Fruit fly (Drosophila melanogaster): ENCODE data around the gene CG10013.
A peak's percentile ranks its signal among the peaks of the same experiment; 100 is the strongest.

CG10013 gene

dm6 chr3R:12350497-12350896, 27.2 kb downstream of the CG10013 start, which contains the start of gene CG10038:
TSS of gene CG10038 (minus strand) at chr3R:12350644.
- TF ChIP-seq HLH106 (tag; optimal IDR thresholded peaks at IDR 0.05) = peak; percentile 25
- TF ChIP-seq fru (GFP tag; optimal IDR thresholded peaks at IDR 0.05) = no peak
- TF ChIP-seq Rel (GFP tag; optimal IDR thresholded peaks at IDR 0.05) = no peak
- peak; percentile 99 for TF ChIP-seq Rel (tag; optimal IDR thresholded peaks at IDR 0.05)
- TF ChIP-seq Myc (optimal IDR thresholded peaks at IDR 0.05) = no peak
- no peak for TF ChIP-seq Mio (GFP tag; optimal IDR thresholded peaks at IDR 0.05)
- no peak for TF ChIP-seq Dif (GFP tag; optimal IDR thresholded peaks at IDR 0.05; ENCODE audit: partially characterized antibody)
- TF ChIP-seq GATAd (GFP tag; optimal IDR thresholded peaks at IDR 0.05) = peak; percentile 6
- no peak for TF ChIP-seq woc (GFP tag; optimal IDR thresholded peaks at IDR 0.05)
- TF ChIP-seq pan (optimal IDR thresholded peaks at IDR 0.05) = no peak
- TF ChIP-seq sage (GFP tag; optimal IDR thresholded peaks at IDR 0.05) = peak; percentile 40
- no peak for TF ChIP-seq psq (GFP tag; optimal IDR thresholded peaks at IDR 0.05)
- peak; percentile 42 for TF ChIP-seq rgr (GFP tag; optimal IDR thresholded peaks at IDR 0.05)
- TF ChIP-seq h (GFP tag; optimal IDR thresholded peaks at IDR 0.05) = peak; percentile 43
- TF ChIP-seq Hr83 (GFP tag; optimal IDR thresholded peaks at IDR 0.05; ENCODE audit: poor library complexity, severe bottlenecking) = peak; percentile 64
- TF ChIP-seq foxo (GFP tag; optimal IDR thresholded peaks at IDR 0.05) = peak in 1 of 2 experiments; percentile 54
- TF ChIP-seq Vsx2 (GFP tag; optimal IDR thresholded peaks at IDR 0.05; ENCODE audit: partially characterized antibody) = no peak

dm6 chr3R:12352003-12352402, 28.7 kb downstream of the CG10013 start, which contains the start of gene CG10041:
TSS of gene CG10041 (minus strand) at chr3R:12352103.
- no peak for TF ChIP-seq h (GFP tag; optimal IDR thresholded peaks at IDR 0.05)
- no peak for TF ChIP-seq dl (GFP tag; optimal IDR thresholded peaks at IDR 0.05; ENCODE audit: insufficient read depth in 1 of 2, partially characterized antibody in 2 of 2)
- no peak for TF ChIP-seq Myc (optimal IDR thresholded peaks at IDR 0.05)
- no peak for TF ChIP-seq Hr78 (GFP tag; optimal IDR thresholded peaks at IDR 0.05)
- no peak for TF ChIP-seq Dfd (GFP tag; optimal IDR thresholded peaks at IDR 0.05)
- TF ChIP-seq Rel (GFP tag; optimal IDR thresholded peaks at IDR 0.05) = no peak
- TF ChIP-seq Rel (tag; optimal IDR thresholded peaks at IDR 0.05) = no peak
- TF ChIP-seq dsf (GFP tag; optimal IDR thresholded peaks at IDR 0.05; ENCODE audit: borderline replicate concordance) = no peak
- TF ChIP-seq HLH106 (tag; optimal IDR thresholded peaks at IDR 0.05) = no peak
- TF ChIP-seq GATAd (GFP tag; optimal IDR thresholded peaks at IDR 0.05) = no peak
- no peak for TF ChIP-seq usp (GFP tag; optimal IDR thresholded peaks at IDR 0.05)

DNA sequence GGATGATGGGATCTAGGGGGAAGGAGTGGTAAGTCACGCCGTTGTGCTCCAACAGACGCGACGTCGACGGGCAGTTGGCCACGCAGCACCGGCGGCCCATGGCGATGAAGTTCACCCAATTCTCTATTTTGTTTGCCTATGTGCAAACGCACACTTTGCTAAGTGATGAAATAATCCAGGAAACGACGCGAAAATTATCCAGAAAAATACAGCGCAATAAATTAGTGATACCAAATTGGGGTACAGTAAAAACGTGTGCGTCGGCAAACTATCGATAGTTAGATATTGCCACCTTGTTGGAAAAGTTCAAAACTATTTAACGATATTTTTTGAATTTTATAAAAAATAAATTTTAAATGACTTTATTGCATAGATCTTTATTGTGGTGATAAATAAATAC, 32.7 kb downstream of the CG10013 start, which contains the start of gene MBD-R2:
TSS of gene MBD-R2 (minus strand) at position 222 of the 400 bp plus-strand sequence.
- peak; percentile 12 for TF ChIP-seq sage (GFP tag; optimal IDR thresholded peaks at IDR 0.05)
- no peak for TF ChIP-seq br (GFP tag; optimal IDR thresholded peaks at IDR 0.05)
- TF ChIP-seq GATAd (GFP tag; optimal IDR thresholded peaks at IDR 0.05) = no peak
- TF ChIP-seq Rel (GFP tag; optimal IDR thresholded peaks at IDR 0.05) = no peak
- TF ChIP-seq Rel (tag; optimal IDR thresholded peaks at IDR 0.05) = peak; percentile 22

DNA sequence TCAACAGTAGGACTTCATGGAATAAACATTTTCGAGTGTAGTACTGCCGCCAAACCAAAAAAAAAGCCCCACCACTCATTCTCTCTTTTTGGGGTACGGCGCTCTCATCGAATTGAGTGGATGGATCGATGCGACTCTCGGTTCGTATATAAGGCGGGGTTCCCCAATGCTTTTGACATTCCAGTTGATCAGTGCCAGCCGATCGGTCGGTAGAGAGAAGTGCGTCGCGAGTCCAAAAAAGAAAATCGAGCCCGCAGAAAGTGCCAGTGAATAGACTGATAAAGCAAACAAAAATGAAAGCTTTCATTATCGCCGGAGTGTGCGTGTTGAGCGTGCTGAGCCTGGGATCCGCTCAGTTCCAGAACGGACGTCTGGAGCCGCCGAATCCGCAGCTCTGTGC, 36.5 kb downstream of the CG10013 start, which contains the start of gene CG4115:
TSS of gene CG4115 (plus strand) at position 172 of the 400 bp plus-strand sequence.
- TF ChIP-seq Dif (GFP tag; optimal IDR thresholded peaks at IDR 0.05; ENCODE audit: partially characterized antibody) = peak; percentile 20
- TF ChIP-seq rgr (GFP tag; optimal IDR thresholded peaks at IDR 0.05) = no peak
- TF ChIP-seq Abd-B (GFP tag; optimal IDR thresholded peaks at IDR 0.05) = no peak
- TF ChIP-seq pan (optimal IDR thresholded peaks at IDR 0.05) = no peak
- TF ChIP-seq brk (GFP tag; optimal IDR thresholded peaks at IDR 0.05) = no peak
- no peak for TF ChIP-seq dmrt93B (GFP tag; optimal IDR thresholded peaks at IDR 0.05)
- no peak for TF ChIP-seq lola (GFP tag; optimal IDR thresholded peaks at IDR 0.05)
- TF ChIP-seq CG9705 (GFP tag; optimal IDR thresholded peaks at IDR 0.05) = no peak
- TF ChIP-seq Mio (GFP tag; optimal IDR thresholded peaks at IDR 0.05) = no peak
- TF ChIP-seq Rel (GFP tag; optimal IDR thresholded peaks at IDR 0.05) = no peak
- TF ChIP-seq Rel (tag; optimal IDR thresholded peaks at IDR 0.05) = peak; percentile 94
- TF ChIP-seq Dfd (GFP tag; optimal IDR thresholded peaks at IDR 0.05) = no peak
- TF ChIP-seq br (GFP tag; optimal IDR thresholded peaks at IDR 0.05) = no peak
- TF ChIP-seq Myc (optimal IDR thresholded peaks at IDR 0.05) = no peak
- TF ChIP-seq dl (GFP tag; optimal IDR thresholded peaks at IDR 0.05; ENCODE audit: insufficient read depth in 1 of 2, partially characterized antibody in 2 of 2) = no peak
- no peak for TF ChIP-seq Hnf4 (GFP tag; optimal IDR thresholded peaks at IDR 0.05)
- no peak for TF ChIP-seq N (GFP tag; optimal IDR thresholded peaks at IDR 0.05)
- no peak for TF ChIP-seq tai (GFP tag; optimal IDR thresholded peaks at IDR 0.05)
- no peak for TF ChIP-seq jim (GFP tag; optimal IDR thresholded peaks at IDR 0.05)
- TF ChIP-seq HLH106 (tag; optimal IDR thresholded peaks at IDR 0.05) = no peak
- TF ChIP-seq ey (GFP tag; optimal IDR thresholded peaks at IDR 0.05) = no peak
- no peak for TF ChIP-seq CG32264 (GFP tag; optimal IDR thresholded peaks at IDR 0.05)
- no peak for TF ChIP-seq Hr78 (GFP tag; optimal IDR thresholded peaks at IDR 0.05)
- TF ChIP-seq Vsx2 (GFP tag; optimal IDR thresholded peaks at IDR 0.05; ENCODE audit: partially characterized antibody) = no peak
- TF ChIP-seq woc (GFP tag; optimal IDR thresholded peaks at IDR 0.05) = peak; percentile 15
- no peak for TF ChIP-seq OdsH (GFP tag; optimal IDR thresholded peaks at IDR 0.05)

Measured in whole organism, wandering third instar larva.